Fruit fly (Drosophila melanogaster) whole organism, wandering third instar larva: ENCODE data around the gene Pi4KIIalpha.

ENCODE experiments used
- Abd-B ChIP-seq: fragments of >200 bp; optimal IDR thresholded peaks from 2 replicates; lab custom pipeline; 2017; ENCODE audit warnings: missing biosample characterization, missing genetic modification characterization
- HLH106 ChIP-seq: fragments of 200-800 bp; optimal IDR thresholded peaks from 3 replicates; lab custom pipeline; 2019; ENCODE audit warnings: missing biosample characterization, mild to moderate bottlenecking, missing genetic modification characterization, moderate library complexity
- br ChIP-seq: fragments of 200-800 bp; sonication (Bioruptor generic); optimal IDR thresholded peaks from 2 replicates; lab custom pipeline; 2016; ENCODE audit warnings: missing biosample characterization, missing genetic modification characterization
- dl ChIP-seq, 2 experiments: fragments of 175-275, 200-275 bp in 1 of 2; fragments of 200-275 bp in 1 of 2; sonication (Bioruptor generic); optimal IDR thresholded peaks; lab custom pipeline; 2018; ENCODE audit warnings: mild to moderate bottlenecking in 2 of 2, missing biosample characterization in 2 of 2, missing genetic modification characterization in 2 of 2, moderate library complexity in 2 of 2; ENCODE audit not compliant: partially characterized antibody in 2 of 2, insufficient read depth in 1 of 2
- psq ChIP-seq: fragments of 200-800 bp; sonication (Bioruptor generic); optimal IDR thresholded peaks from 3 replicates; lab custom pipeline; 2017; ENCODE audit warnings: missing biosample characterization, mild to moderate bottlenecking, missing genetic modification characterization, moderate library complexity

dm6 chr3R:5520566-5520965 lies 42.9 kb downstream of the Pi4KIIalpha start:
- TF ChIP-seq HLH106 (tag; lab: Kevin White, UChicago) (no peak), dl (GFP tag; optimal IDR thresholded peaks at IDR 0.05; lab: Kevin White, UChicago; ENCODE audit: insufficient read depth in 1 of 2, partially characterized antibody in 2 of 2) (no peak), psq (GFP tag; lab: Kevin White, UChicago) (no peak), br (GFP tag; lab: Kevin White, UChicago) (no peak), Abd-B (GFP tag; lab: Kevin White, UChicago) (no peak)
